Worm (Caenorhabditis elegans): Measurements from ENCODE around the gene C01G10.6.

Gene C01G10.6

DNA sequence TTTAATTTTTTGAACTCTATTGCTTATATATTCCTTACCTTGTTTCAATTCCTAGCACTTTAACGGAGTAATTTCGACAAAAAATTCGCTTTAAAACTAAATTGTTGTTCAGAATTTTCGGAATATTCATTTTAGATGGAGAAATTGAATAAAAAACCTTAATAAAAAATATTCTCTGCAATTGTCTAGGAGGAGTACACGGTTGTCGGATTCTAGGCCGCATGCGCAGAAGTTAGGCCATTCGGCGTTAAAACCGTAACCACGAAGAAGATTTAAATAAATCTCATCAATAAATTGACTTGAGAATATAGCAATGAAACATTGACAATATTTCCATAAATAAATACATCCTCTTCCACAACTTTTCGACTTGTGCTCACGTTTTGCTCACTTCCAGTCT, 5.2 kb upstream of the C01G10.6 start, which contains the start of the genes C01G10.10 and C01G10.9:
Gene C01G10.10, minus strand, starts transcription at position 151 of the 400 bp plus-strand sequence.
Gene C01G10.9, plus strand, starts transcription at position 240 of the 400 bp plus-strand sequence.
- no peak for TF ChIP-seq dmd-4 (tag; optimal IDR thresholded peaks at IDR 0.05; ENCODE audit: borderline replicate concordance)
- no peak for TF ChIP-seq nfya-1 (tag; optimal IDR thresholded peaks at IDR 0.05)
- TF ChIP-seq ceh-2 (tag; optimal IDR thresholded peaks at IDR 0.05), result peak; percentile 89
- peak; percentile 4 for TF ChIP-seq gmeb-2 (tag; optimal IDR thresholded peaks at IDR 0.05)
- TF ChIP-seq pqm-1 (tag; optimal IDR thresholded peaks at IDR 0.05), result no peak
- no peak for TF ChIP-seq ama-1 (optimal IDR thresholded peaks at IDR 0.05)
- TF ChIP-seq hlh-15 (tag; optimal IDR thresholded peaks at IDR 0.05), result no peak
- peak; percentile 43 for TF ChIP-seq rnt-1 (tag; optimal IDR thresholded peaks at IDR 0.05)
- peak; percentile 9 for TF ChIP-seq ceh-34 (tag; optimal IDR thresholded peaks at IDR 0.05)
- no peak for TF ChIP-seq ceh-6 (GFP tag; optimal IDR thresholded peaks at IDR 0.05)
- peak; percentile 27 for TF ChIP-seq sdc-2 (tag; optimal IDR thresholded peaks at IDR 0.05)
- TF ChIP-seq F13H6.1 (tag; optimal IDR thresholded peaks at IDR 0.05), result peak; percentile 46
- no peak for TF ChIP-seq ceh-30 (tag; optimal IDR thresholded peaks at IDR 0.05)
- TF ChIP-seq Y22D7AL.16 (tag; optimal IDR thresholded peaks at IDR 0.05), result no peak
- TF ChIP-seq elt-2 (tag; optimal IDR thresholded peaks at IDR 0.05), result peak; percentile 81
- peak; percentile 93 for TF ChIP-seq C08G9.2 (tag; optimal IDR thresholded peaks at IDR 0.05)
- TF ChIP-seq ets-4 (tag; optimal IDR thresholded peaks at IDR 0.05), result peak; percentile 91
- TF ChIP-seq ceh-24 (tag; optimal IDR thresholded peaks at IDR 0.05), result no peak
- no peak for TF ChIP-seq K02D7.2 (tag; optimal IDR thresholded peaks at IDR 0.05)
- peak; percentile 78 for TF ChIP-seq zip-5 (tag; optimal IDR thresholded peaks at IDR 0.05)
- peak; percentile 48 for TF ChIP-seq fax-1 (tag; optimal IDR thresholded peaks at IDR 0.05)
- TF ChIP-seq che-1 (tag; optimal IDR thresholded peaks at IDR 0.05), result no peak
- no peak for TF ChIP-seq hlh-13 (GFP tag; optimal IDR thresholded peaks at IDR 0.05)
- TF ChIP-seq lin-11 (tag; optimal IDR thresholded peaks at IDR 0.05), result no peak
- TF ChIP-seq mec-3 (tag; optimal IDR thresholded peaks at IDR 0.05; ENCODE audit: borderline replicate concordance), result no peak
- peak; percentile 70 for TF ChIP-seq ref-2 (tag; optimal IDR thresholded peaks at IDR 0.05)
- peak; percentile 7 for TF ChIP-seq hlh-8 (tag; optimal IDR thresholded peaks at IDR 0.05)
- no peak for TF ChIP-seq pax-1 (tag; optimal IDR thresholded peaks at IDR 0.05)
- TF ChIP-seq ceh-9 (tag; optimal IDR thresholded peaks at IDR 0.05), result no peak
- peak; percentile 87 for TF ChIP-seq tbx-2 (tag; optimal IDR thresholded peaks at IDR 0.05)
- TF ChIP-seq nhr-11 (tag; optimal IDR thresholded peaks at IDR 0.05), result no peak
- peak; percentile 90 for TF ChIP-seq ceh-31 (tag; optimal IDR thresholded peaks at IDR 0.05)
- TF ChIP-seq ceh-18 (tag; optimal IDR thresholded peaks at IDR 0.05), result no peak
- TF ChIP-seq eyg-1 (tag; optimal IDR thresholded peaks at IDR 0.05), result peak; percentile 4
- no peak for TF ChIP-seq unc-3 (GFP tag; conservative IDR thresholded peaks at IDR 0.05)
- no peak for TF ChIP-seq unc-3 (tag; optimal IDR thresholded peaks at IDR 0.05)
- no peak for TF ChIP-seq pag-3 (tag; optimal IDR thresholded peaks at IDR 0.05; ENCODE audit: borderline replicate concordance)
- TF ChIP-seq tbx-7 (tag; optimal IDR thresholded peaks at IDR 0.05), result peak; percentile 90
- TF ChIP-seq fkh-6 (tag; optimal IDR thresholded peaks at IDR 0.05), result peak; percentile 33
- peak; percentile 27 for TF ChIP-seq unc-42 (tag; optimal IDR thresholded peaks at IDR 0.05)
- TF ChIP-seq K09A11.1 (tag; optimal IDR thresholded peaks at IDR 0.05; ENCODE audit: insufficient read depth), result no peak
- no peak for TF ChIP-seq fkh-10 (GFP tag; optimal IDR thresholded peaks at IDR 0.05)
- peak; percentile 46 for TF ChIP-seq ceh-14 (tag; optimal IDR thresholded peaks at IDR 0.05)

DNA sequence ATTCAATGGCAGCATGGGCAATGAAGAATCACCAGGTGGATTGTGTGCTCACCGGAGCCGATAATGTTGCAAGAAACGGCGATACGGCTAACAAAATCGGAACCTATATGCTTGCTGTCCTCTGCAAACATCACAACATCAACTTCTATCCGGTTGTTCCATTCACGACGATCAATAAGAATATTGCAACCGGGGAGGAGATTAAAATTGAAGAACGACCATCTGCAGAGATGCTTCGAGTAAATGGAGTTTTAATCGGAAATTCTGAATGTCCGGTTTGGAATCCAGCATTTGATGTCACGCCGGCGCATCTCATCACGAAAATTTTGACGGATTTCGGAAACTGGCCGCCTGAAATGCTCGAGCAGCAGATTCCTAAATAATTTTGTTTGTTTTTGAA, 3.8 kb upstream of the C01G10.6 start:
- TF ChIP-seq pat-9 (tag; optimal IDR thresholded peaks at IDR 0.05), result no peak
- TF ChIP-seq pha-2 (tag; optimal IDR thresholded peaks at IDR 0.05), result no peak
- TF ChIP-seq ahr-1 (tag; optimal IDR thresholded peaks at IDR 0.05), result no peak
- no peak for TF ChIP-seq gmeb-2 (tag; optimal IDR thresholded peaks at IDR 0.05)
- no peak for TF ChIP-seq pha-4 (tag; optimal IDR thresholded peaks at IDR 0.05)
- no peak for TF ChIP-seq zip-5 (tag; optimal IDR thresholded peaks at IDR 0.05)
- TF ChIP-seq odd-2 (tag; optimal IDR thresholded peaks at IDR 0.05), result no peak
